Worm (Caenorhabditis elegans) whole organism, midembryonic: Measurements from ENCODE around the gene zig-12.
A peak's percentile ranks its signal among the peaks of the same experiment; 100 is the strongest.

ENCODE experiments used
- T22C8.4 ChIP-seq: fragments of 200-800 bp; sonication (Bioruptor generic); IDR thresholded peaks from 2 replicates; pipeline ENCODE4 v1.3.6; 2022; ENCODE audit warnings: missing genetic modification characterization, missing compliant biosample characterization
- cog-1 ChIP-seq: sonication (generic microtip); optimal IDR thresholded peaks from 2 replicates; lab custom pipeline; 2016; ENCODE audit warnings: missing genetic modification characterization, missing compliant biosample characterization
- flt-1 ChIP-seq: fragments of 200-800 bp; sonication (Bioruptor generic); IDR thresholded peaks from 2 replicates; pipeline ENCODE4 v1.3.6; 2022; ENCODE audit warnings: missing genetic modification characterization, missing compliant biosample characterization
- klf-2 ChIP-seq: fragments of 200-800 bp; sonication (Bioruptor generic); conservative IDR thresholded peaks from 2 replicates; pipeline ENCODE4 v1.3.6; 2022; ENCODE audit warnings: missing genetic modification reagents, missing genetic modification characterization, missing compliant biosample characterization
- med-1 ChIP-seq: sonication (generic microtip); optimal IDR thresholded peaks from 2 replicates; lab custom pipeline; 2017; ENCODE audit warnings: missing genetic modification characterization, mild to moderate bottlenecking, missing compliant biosample characterization, antibody characterized with exemption, missing genetic modification reagents; ENCODE audit not compliant: insufficient read depth
- ref-1 ChIP-seq: fragments of 200-800 bp; sonication (Bioruptor generic); conservative IDR thresholded peaks from 2 replicates; pipeline ENCODE4 v1.3.6; 2022; ENCODE audit warnings: missing genetic modification reagents, missing genetic modification characterization, missing compliant biosample characterization
- tab-1 ChIP-seq: fragments of 200-800 bp; sonication (Bioruptor generic); IDR thresholded peaks from 2 replicates; pipeline ENCODE4 v1.3.6; 2022; ENCODE audit warnings: missing genetic modification characterization, missing compliant biosample characterization
- ztf-23 ChIP-seq: fragments of 200-800 bp; sonication (Bioruptor generic); IDR thresholded peaks from 2 replicates; pipeline ENCODE4 v1.3.6; 2022; ENCODE audit warnings: missing genetic modification reagents, missing genetic modification characterization, missing compliant biosample characterization
- ztf-29 ChIP-seq: fragments of 200-800 bp; sonication (Bioruptor generic); IDR thresholded peaks from 2 replicates; pipeline ENCODE4 v1.3.6; 2022; ENCODE audit warnings: missing genetic modification reagents, missing genetic modification characterization, missing compliant biosample characterization

Gene zig-12

DNA sequence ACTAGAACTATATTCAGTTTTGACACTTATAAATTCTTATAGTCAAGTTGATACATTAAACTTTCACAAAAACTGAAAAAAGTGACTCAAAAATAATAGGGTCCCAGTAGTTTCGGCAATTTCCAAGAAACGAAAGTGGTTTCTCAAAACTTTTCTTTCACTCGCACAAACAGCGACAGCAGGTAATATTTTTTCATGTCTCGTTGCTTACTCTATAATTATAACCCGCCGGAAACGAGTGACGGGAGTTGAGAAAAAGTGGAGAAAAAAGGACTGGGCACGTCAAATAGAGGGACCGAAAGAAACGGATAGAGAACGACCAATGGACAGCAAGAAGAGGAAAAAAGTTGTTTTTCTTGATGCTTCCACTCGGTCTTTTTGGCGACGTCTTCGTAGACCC, 36.2 kb downstream of the zig-12 start:
- TF ChIP-seq ztf-23 (GFP tag; lab: Robert Waterston, UW): no peak
- no peak for TF ChIP-seq ztf-29 (GFP tag; lab: Robert Waterston, UW)
- TF ChIP-seq cog-1 (tag; lab: Kevin White, UChicago): no peak
- TF ChIP-seq ref-1: no peak
- no peak for TF ChIP-seq klf-2 (GFP tag; lab: Robert Waterston, UW)
- TF ChIP-seq med-1: no peak
- no peak for TF ChIP-seq tab-1 (GFP tag; lab: Robert Waterston, UW)
- TF ChIP-seq flt-1 (GFP tag; lab: Robert Waterston, UW): no peak
- TF ChIP-seq T22C8.4 (GFP tag; lab: Robert Waterston, UW): no peak

DNA sequence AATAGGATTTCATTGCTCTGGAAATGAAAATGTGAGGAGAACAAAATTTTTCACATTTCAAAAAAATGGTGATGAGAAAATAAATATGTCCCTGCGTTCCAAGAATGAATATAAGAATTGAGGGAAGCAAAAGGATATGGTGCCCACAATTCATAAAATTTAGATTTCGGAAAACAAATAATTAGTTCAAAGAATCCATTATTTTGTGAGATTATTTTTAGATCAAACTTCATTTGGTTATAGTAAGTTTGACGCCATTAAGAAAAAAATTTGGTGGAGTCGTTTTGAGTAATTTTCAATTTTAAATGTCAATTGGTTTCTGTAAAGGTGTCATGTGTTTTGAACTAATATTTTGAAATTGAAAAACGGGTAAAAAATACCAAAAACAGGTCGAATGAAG, 36.6 kb downstream of the zig-12 start:
- TF ChIP-seq med-1 (no peak), ztf-23 (GFP tag; lab: Robert Waterston, UW) (no peak), flt-1 (GFP tag; lab: Robert Waterston, UW) (no peak), ref-1 (no peak), klf-2 (GFP tag; lab: Robert Waterston, UW) (no peak), T22C8.4 (GFP tag; lab: Robert Waterston, UW) (no peak), ztf-29 (GFP tag; lab: Robert Waterston, UW) (no peak), tab-1 (GFP tag; lab: Robert Waterston, UW) (no peak), cog-1 (tag; lab: Kevin White, UChicago) (no peak)

DNA sequence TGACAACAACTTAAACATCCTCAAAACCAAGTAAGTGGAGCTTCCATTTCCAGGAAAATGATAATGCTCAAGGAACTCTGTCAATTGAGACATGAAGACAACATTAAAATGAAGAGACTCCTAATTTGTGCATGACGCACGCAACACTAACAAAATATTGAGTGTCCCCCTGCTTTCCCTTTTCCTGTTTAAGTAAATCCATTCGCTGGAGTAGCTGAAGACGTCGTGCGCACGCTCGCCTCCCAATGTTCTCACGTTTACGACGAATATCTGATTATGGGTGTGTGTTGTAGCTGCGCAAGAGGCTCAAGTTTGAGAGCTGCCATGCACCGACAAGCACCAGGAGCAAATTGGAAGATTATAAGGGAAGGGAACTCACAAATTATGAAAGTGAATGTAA, 37.3 kb downstream of the zig-12 start:
- TF ChIP-seq flt-1 (GFP tag; lab: Robert Waterston, UW) (no peak), klf-2 (GFP tag; lab: Robert Waterston, UW) (no peak), cog-1 (tag; lab: Kevin White, UChicago) (peak; percentile 2)

DNA sequence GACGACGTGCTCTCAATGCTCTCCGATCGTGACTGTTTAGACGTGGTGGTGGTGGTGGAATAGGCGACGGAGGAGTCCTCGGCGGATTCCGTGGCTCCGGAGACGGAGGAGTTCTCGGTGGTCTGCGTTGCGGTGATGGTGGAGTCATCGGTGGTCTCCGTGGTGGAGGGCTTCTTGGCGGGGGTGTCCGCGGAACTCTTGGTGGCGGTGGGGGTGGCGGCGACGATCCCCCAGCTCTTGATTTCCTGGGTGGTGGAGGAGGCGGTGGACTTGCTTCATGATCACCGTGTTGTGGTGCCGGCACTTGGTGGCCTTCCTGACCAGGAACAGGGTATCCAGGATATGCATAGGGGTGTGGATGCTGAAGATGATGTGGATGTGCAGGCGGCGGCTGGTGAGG, 41.8 kb downstream of the zig-12 start:
- TF ChIP-seq flt-1 (GFP tag; lab: Robert Waterston, UW) (no peak), cog-1 (tag; lab: Kevin White, UChicago) (no peak), ztf-23 (GFP tag; lab: Robert Waterston, UW) (no peak), med-1 (no peak), T22C8.4 (GFP tag; lab: Robert Waterston, UW) (no peak), ref-1 (no peak), klf-2 (GFP tag; lab: Robert Waterston, UW) (no peak), tab-1 (GFP tag; lab: Robert Waterston, UW) (no peak)

DNA sequence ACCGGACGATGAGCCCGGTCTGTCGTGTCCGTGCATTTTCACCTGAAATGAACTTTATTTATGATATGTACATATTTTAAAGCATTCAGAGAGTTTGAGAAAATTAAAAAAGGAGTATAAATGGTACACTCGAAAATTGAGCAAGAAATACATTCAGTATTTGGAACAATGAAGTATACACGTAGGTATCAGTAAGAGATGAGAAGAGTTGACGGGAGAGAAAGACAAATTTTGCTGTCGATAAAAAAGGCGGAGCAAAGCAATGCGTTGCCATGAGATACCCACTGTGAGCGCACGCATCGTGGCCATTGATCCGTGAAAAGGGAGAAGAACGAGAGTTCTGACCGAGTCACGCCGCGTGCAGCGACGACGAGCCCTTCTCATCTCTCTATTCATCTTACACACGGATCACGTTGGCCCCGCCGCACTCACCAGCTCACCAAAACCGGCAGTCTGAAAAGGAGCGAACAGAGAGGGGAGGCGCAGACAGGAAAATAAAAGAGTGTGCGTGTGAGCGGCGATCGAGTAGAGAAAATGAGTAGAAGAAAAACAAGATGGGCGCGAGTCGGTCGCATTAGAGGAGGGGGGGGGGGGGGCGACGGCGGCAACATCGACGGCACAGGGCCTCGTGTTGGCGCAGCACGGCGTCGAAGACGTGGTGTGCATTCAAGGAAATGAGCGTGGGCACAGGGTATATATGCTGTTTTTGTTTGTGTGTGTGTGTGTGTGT, 42.5 kb downstream of the zig-12 start, which contains the start of gene R04E5.8:
Gene R04E5.8 (minus strand): TSS at position 51 of the 730 bp plus-strand sequence.
- 0 out of 2 replicates have a peak, but pooled peaks have one; percentile 41 for TF ChIP-seq flt-1 (GFP tag; lab: Robert Waterston, UW)
- TF ChIP-seq tab-1 (GFP tag; lab: Robert Waterston, UW): no peak

DNA sequence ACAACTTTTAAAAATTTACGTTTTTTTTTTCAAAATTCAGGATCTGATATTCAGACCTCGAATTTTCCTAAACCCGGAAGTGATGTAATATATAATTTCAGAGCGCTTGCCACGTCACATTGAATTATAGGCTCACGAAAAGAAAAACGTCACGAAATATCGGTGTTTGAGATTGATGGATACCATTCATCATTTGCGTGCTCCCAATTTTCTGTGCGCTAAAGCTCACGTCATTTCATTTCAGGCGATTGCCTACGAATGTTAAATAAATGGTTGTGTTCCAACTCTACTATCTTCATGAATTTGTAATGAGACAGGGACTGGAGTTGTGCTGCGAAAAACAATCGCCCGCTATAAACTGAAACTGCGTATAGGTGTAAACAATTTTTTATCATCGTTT, 45.0 kb downstream of the zig-12 start:
- TF ChIP-seq klf-2 (GFP tag; lab: Robert Waterston, UW) (no peak), tab-1 (GFP tag; lab: Robert Waterston, UW) (no peak), ztf-23 (GFP tag; lab: Robert Waterston, UW) (no peak), T22C8.4 (GFP tag; lab: Robert Waterston, UW) (no peak), med-1 (no peak), ztf-29 (GFP tag; lab: Robert Waterston, UW) (no peak), cog-1 (tag; lab: Kevin White, UChicago) (no peak), flt-1 (GFP tag; lab: Robert Waterston, UW) (no peak), ref-1 (no peak)

DNA sequence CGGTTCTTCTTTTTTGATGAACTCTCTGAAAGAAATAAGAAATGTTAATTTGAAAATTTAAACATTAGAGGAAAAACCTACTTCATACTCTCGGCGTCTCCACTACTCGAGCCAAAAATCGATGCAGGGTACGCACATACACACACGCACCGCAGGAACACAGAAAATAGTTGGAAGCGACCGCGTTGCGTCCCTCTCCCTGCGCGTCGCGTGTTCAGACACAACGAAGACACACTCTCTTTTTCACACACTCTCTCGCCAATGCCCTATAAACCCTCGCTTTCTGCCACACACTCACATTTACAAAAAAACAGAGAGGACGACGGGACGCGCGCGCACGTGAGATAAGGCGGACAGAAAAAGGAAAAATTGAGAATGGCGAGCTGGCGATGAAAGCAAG, 47.2 kb downstream of the zig-12 start, which contains the start of gene R04E5.9:
Gene R04E5.9 (minus strand): TSS at position 235 of the 400 bp plus-strand sequence.
- TF ChIP-seq ztf-29 (GFP tag; lab: Robert Waterston, UW) (no peak), flt-1 (GFP tag; lab: Robert Waterston, UW) (0 out of 2 replicates have a peak, but pooled peaks have one; percentile 26), T22C8.4 (GFP tag; lab: Robert Waterston, UW) (peak; percentile 69), klf-2 (GFP tag; lab: Robert Waterston, UW) (no peak), med-1 (no peak), ref-1 (no peak), cog-1 (tag; lab: Kevin White, UChicago) (peak; percentile 78), ztf-23 (GFP tag; lab: Robert Waterston, UW) (no peak), tab-1 (GFP tag; lab: Robert Waterston, UW) (no peak)

DNA sequence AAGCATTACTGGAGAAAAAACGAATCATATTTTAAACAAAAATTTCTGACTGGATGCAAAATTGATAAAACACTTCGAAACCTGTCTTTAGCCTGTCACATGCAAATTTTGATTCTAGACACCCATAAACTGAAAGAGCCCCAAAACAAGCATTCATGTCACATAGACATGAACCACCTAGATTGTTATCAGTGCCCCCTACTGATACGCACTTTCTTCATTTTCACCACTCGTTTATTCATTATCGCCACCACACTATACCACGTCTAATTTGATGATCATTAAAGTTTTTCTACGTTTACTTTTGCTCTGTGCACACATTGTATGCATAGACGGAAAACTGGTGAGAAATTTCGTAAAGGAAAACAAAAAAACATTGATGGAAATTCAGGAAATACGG, 48.2 kb downstream of the zig-12 start, which contains the start of gene cnnm-2:
Gene cnnm-2 (plus strand): TSS at position 190 of the 400 bp plus-strand sequence.
- TF ChIP-seq tab-1 (GFP tag; lab: Robert Waterston, UW) (no peak), ref-1 (no peak), T22C8.4 (GFP tag; lab: Robert Waterston, UW) (no peak), cog-1 (tag; lab: Kevin White, UChicago) (no peak), ztf-23 (GFP tag; lab: Robert Waterston, UW) (no peak), flt-1 (GFP tag; lab: Robert Waterston, UW) (no peak), med-1 (no peak)
